Fruit fly (Drosophila melanogaster): ENCODE results near the gene Ace.

The Ace gene

dm6 chr3R:13264061-13264661 lies 4.8 kb upstream of the Ace start, which contains the start of gene Ravus (continued):
- no peak for TF ChIP-seq yki (optimal IDR thresholded peaks at IDR 0.05)
- TF ChIP-seq mirr (GFP tag; optimal IDR thresholded peaks at IDR 0.05): no peak
- TF ChIP-seq NFAT (GFP tag; IDR thresholded peaks at IDR 0.05): no peak
- TF ChIP-seq CG14860 (GFP tag; IDR thresholded peaks at IDR 0.05; ENCODE audit: partially characterized antibody): no peak
- TF ChIP-seq Trl (optimal IDR thresholded peaks at IDR 0.05): no peak
- TF ChIP-seq Trl (GFP tag; optimal IDR thresholded peaks at IDR 0.05): peak; percentile 37
- no peak for TF ChIP-seq ab (GFP tag; optimal IDR thresholded peaks at IDR 0.05)
- TF ChIP-seq CG4707 (GFP tag; optimal IDR thresholded peaks at IDR 0.05): no peak
- TF ChIP-seq Fer3 (tag; optimal IDR thresholded peaks at IDR 0.05): peak; percentile 60
- TF ChIP-seq pho (GFP tag; optimal IDR thresholded peaks at IDR 0.05): peak; percentile 56
- TF ChIP-seq CG16863 (GFP tag; optimal IDR thresholded peaks at IDR 0.05): no peak
- TF ChIP-seq bsh (GFP tag; optimal IDR thresholded peaks at IDR 0.05): peak in 1 of 2 experiments; percentile 27
- TF ChIP-seq Ptx1 (GFP tag; IDR thresholded peaks at IDR 0.05): peak; percentile 40; the same call in 1 of the 2 replicates
- no peak for TF ChIP-seq CrebB (tag; optimal IDR thresholded peaks at IDR 0.05)
- no peak for TF ChIP-seq tgo (GFP tag; IDR thresholded peaks at IDR 0.05)
- TF ChIP-seq Antp (GFP tag; optimal IDR thresholded peaks at IDR 0.05): peak; percentile 8
- TF ChIP-seq CG18764 (GFP tag; optimal IDR thresholded peaks at IDR 0.05): no peak
- no peak for TF ChIP-seq ttk (GFP tag; IDR thresholded peaks at IDR 0.05)
- no peak for TF ChIP-seq Tbp (GFP tag; optimal IDR thresholded peaks at IDR 0.05)
- TF ChIP-seq Hmr (GFP tag; optimal IDR thresholded peaks at IDR 0.05): no peak
- peak; percentile 67 for TF ChIP-seq CG2712 (tag; optimal IDR thresholded peaks at IDR 0.05)
- TF ChIP-seq CG4360 (GFP tag; IDR thresholded peaks at IDR 0.05): no peak
- peak; percentile 9 for TF ChIP-seq Mes4 (GFP tag; optimal IDR thresholded peaks at IDR 0.05)
- no peak for TF ChIP-seq gsb-n (tag; optimal IDR thresholded peaks at IDR 0.05)
- TF ChIP-seq HLHmδ (GFP tag; optimal IDR thresholded peaks at IDR 0.05): no peak
- no peak for TF ChIP-seq wek (GFP tag; optimal IDR thresholded peaks at IDR 0.05)
- no peak for TF ChIP-seq Dip2 (GFP tag; IDR thresholded peaks at IDR 0.05)
- peak; percentile 36; the same call in 1 of the 2 replicates for TF ChIP-seq CG7372 (GFP tag; IDR thresholded peaks at IDR 0.05)
- no peak for TF ChIP-seq gsb (GFP tag; IDR thresholded peaks at IDR 0.05)
- TF ChIP-seq HmgD (GFP tag; optimal IDR thresholded peaks at IDR 0.05): peak; percentile 52
- TF ChIP-seq CG9932 (GFP tag; IDR thresholded peaks at IDR 0.05): peak; percentile 67
- peak; percentile 29 for TF ChIP-seq dmrt11E (tag; optimal IDR thresholded peaks at IDR 0.05)
- TF ChIP-seq NfI (GFP tag; optimal IDR thresholded peaks at IDR 0.05): peak; percentile 34
- peak; percentile 32 for TF ChIP-seq CG15696 (tag; optimal IDR thresholded peaks at IDR 0.05)
- TF ChIP-seq Scr (GFP tag; IDR thresholded peaks at IDR 0.05; ENCODE audit: partially characterized antibody): no peak
- TF ChIP-seq run (tag; optimal IDR thresholded peaks at IDR 0.05): no peak
- TF ChIP-seq hth (optimal IDR thresholded peaks at IDR 0.05): no peak
- peak; percentile 73 for TF ChIP-seq Lhr (GFP tag; optimal IDR thresholded peaks at IDR 0.05)
- no peak for TF ChIP-seq psq (GFP tag; optimal IDR thresholded peaks at IDR 0.05)
- TF ChIP-seq CG30431 (GFP tag; optimal IDR thresholded peaks at IDR 0.05): no peak
- TF ChIP-seq pros (GFP tag; optimal IDR thresholded peaks at IDR 0.05): no peak
- no peak for TF ChIP-seq jing (GFP tag; optimal IDR thresholded peaks at IDR 0.05)
- no peak for TF ChIP-seq bowl (GFP tag; IDR thresholded peaks at IDR 0.05)
- no peak for TF ChIP-seq grn (GFP tag; optimal IDR thresholded peaks at IDR 0.05)
- TF ChIP-seq br (optimal IDR thresholded peaks at IDR 0.05): no peak
- TF ChIP-seq H15 (GFP tag; IDR thresholded peaks at IDR 0.05): 0 out of 3 replicates have a peak, but pooled peaks have one; percentile 2
- no peak for TF ChIP-seq pnt (GFP tag; optimal IDR thresholded peaks at IDR 0.05)
- peak; percentile 61 for TF ChIP-seq CG10267 (tag; optimal IDR thresholded peaks at IDR 0.05)
- peak; percentile 4 for TF ChIP-seq CG17802 (tag; optimal IDR thresholded peaks at IDR 0.05)
- TF ChIP-seq nmo (GFP tag; optimal IDR thresholded peaks at IDR 0.05): peak; percentile 84
- TF ChIP-seq CG4854 (GFP tag; optimal IDR thresholded peaks at IDR 0.05): peak; percentile 28
- TF ChIP-seq crp (GFP tag; optimal IDR thresholded peaks at IDR 0.05): peak in 1 of 2 experiments; percentile 35
